Worm (Caenorhabditis elegans) whole organism, midembryonic: Measurements from ENCODE around the gene cnc-3.

Experiments used
- T22C8.4 ChIP-seq: fragments of 200-800 bp; sonication (Bioruptor generic); IDR thresholded peaks from 2 replicates; pipeline ENCODE4 v1.3.6; 2022; ENCODE audit warnings: missing genetic modification characterization, missing compliant biosample characterization
- cog-1 ChIP-seq: sonication (generic microtip); optimal IDR thresholded peaks from 2 replicates; lab custom pipeline; 2016; ENCODE audit warnings: missing genetic modification characterization, missing compliant biosample characterization
- flt-1 ChIP-seq: fragments of 200-800 bp; sonication (Bioruptor generic); IDR thresholded peaks from 2 replicates; pipeline ENCODE4 v1.3.6; 2022; ENCODE audit warnings: missing genetic modification characterization, missing compliant biosample characterization
- tab-1 ChIP-seq: fragments of 200-800 bp; sonication (Bioruptor generic); IDR thresholded peaks from 2 replicates; pipeline ENCODE4 v1.3.6; 2022; ENCODE audit warnings: missing genetic modification characterization, missing compliant biosample characterization
- ztf-23 ChIP-seq: fragments of 200-800 bp; sonication (Bioruptor generic); IDR thresholded peaks from 2 replicates; pipeline ENCODE4 v1.3.6; 2022; ENCODE audit warnings: missing genetic modification reagents, missing genetic modification characterization, missing compliant biosample characterization

DNA sequence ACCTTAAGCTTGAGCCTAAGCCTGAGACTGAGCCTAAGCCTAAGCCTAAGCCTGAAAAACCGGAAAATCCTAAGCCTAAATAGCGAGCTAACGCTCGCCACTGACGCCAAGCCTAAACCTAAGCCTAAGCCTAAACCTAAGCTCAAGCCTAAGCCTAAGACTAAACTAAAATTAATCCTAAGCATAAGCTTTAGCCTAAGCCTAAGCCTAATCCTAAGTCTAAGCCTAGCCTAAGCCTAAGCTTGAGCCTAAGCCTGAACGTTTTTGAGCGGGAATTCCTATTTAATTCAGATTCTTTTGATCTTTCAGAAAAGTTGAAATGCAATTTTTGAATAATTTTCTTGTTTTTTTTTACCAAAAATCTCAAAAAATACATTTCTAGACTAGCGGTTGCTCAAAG, 31.6 kb upstream of the cnc-3 start:
- TF ChIP-seq cog-1 (tag; lab: Kevin White, UChicago), result no peak
- no peak for TF ChIP-seq T22C8.4 (GFP tag; lab: Robert Waterston, UW)
- no peak for TF ChIP-seq flt-1 (GFP tag; lab: Robert Waterston, UW)
- TF ChIP-seq tab-1 (GFP tag; lab: Robert Waterston, UW), result no peak
- TF ChIP-seq ztf-23 (GFP tag; lab: Robert Waterston, UW), result no peak
